Worm (Caenorhabditis elegans): ENCODE data around the gene slt-1.

ce11 chrX:14684406-14684927 is 10.3 kb downstream of the slt-1 start, which contains the start of gene csq-1:
- TF ChIP-seq him-1 (tag; optimal IDR thresholded peaks at IDR 0.05) (no peak), W03F9.2 (tag; optimal IDR thresholded peaks at IDR 0.05) (no peak)
